Worm (Caenorhabditis elegans) whole organism, L3 larva: Measurements from ENCODE around the gene tre-5.

ENCODE experiments used
- ZK546.5 ChIP-seq: sonication (generic microtip); optimal IDR thresholded peaks from 2 replicates; lab custom pipeline; 2017; ENCODE audit warnings: missing biosample characterization, missing genetic modification characterization
- aly-2 ChIP-seq: fragments of 150-350 bp; optimal IDR thresholded peaks from 2 replicates; lab custom pipeline; 2014; ENCODE audit warnings: missing biosample characterization, missing genetic modification characterization
- ceh-16 ChIP-seq: sonication (generic microtip); optimal IDR thresholded peaks from 2 replicates; lab custom pipeline; 2017; ENCODE audit warnings: missing biosample characterization, missing genetic modification characterization
- ceh-9 ChIP-seq: sonication (generic microtip); optimal IDR thresholded peaks from 2 replicates; lab custom pipeline; 2018; ENCODE audit warnings: missing biosample characterization, missing genetic modification characterization
- lin-39 ChIP-seq: fragments of 150-350 bp; optimal IDR thresholded peaks from 2 replicates; lab custom pipeline; 2018; ENCODE audit warnings: missing biosample characterization, missing genetic modification reagents, missing genetic modification characterization
- lsy-12 ChIP-seq: sonication (generic microtip); optimal IDR thresholded peaks from 2 replicates; lab custom pipeline; 2016; ENCODE audit warnings: mild to moderate bottlenecking, missing genetic modification characterization, missing compliant biosample characterization
- nhr-237 ChIP-seq: fragments of 150-350 bp; optimal IDR thresholded peaks from 2 replicates; lab custom pipeline; 2014; ENCODE audit warnings: missing biosample characterization, missing genetic modification characterization
- nhr-67 ChIP-seq: fragments of 150-350 bp; optimal IDR thresholded peaks from 2 replicates; lab custom pipeline; 2014; ENCODE audit warnings: missing biosample characterization, missing genetic modification characterization
- nhr-77 ChIP-seq: fragments of 150-350 bp; optimal IDR thresholded peaks from 2 replicates; lab custom pipeline; 2014; ENCODE audit warnings: missing biosample characterization, missing genetic modification characterization
- snpc-4 ChIP-seq: fragments of 150-350 bp; optimal IDR thresholded peaks from 2 replicates; lab custom pipeline; 2014; ENCODE audit warnings: missing biosample characterization, missing genetic modification characterization
- unc-39 ChIP-seq: sonication (generic microtip); optimal IDR thresholded peaks from 4 replicates; lab custom pipeline; 2017; ENCODE audit warnings: missing biosample characterization, missing genetic modification characterization
- zag-1 ChIP-seq: fragments of 150-350 bp; optimal IDR thresholded peaks from 2 replicates; lab custom pipeline; 2014; ENCODE audit warnings: missing biosample characterization, missing genetic modification characterization
- ztf-4 ChIP-seq: fragments of 150-350 bp; optimal IDR thresholded peaks from 2 replicates; lab custom pipeline; 2014; ENCODE audit warnings: missing biosample characterization, missing genetic modification characterization

DNA sequence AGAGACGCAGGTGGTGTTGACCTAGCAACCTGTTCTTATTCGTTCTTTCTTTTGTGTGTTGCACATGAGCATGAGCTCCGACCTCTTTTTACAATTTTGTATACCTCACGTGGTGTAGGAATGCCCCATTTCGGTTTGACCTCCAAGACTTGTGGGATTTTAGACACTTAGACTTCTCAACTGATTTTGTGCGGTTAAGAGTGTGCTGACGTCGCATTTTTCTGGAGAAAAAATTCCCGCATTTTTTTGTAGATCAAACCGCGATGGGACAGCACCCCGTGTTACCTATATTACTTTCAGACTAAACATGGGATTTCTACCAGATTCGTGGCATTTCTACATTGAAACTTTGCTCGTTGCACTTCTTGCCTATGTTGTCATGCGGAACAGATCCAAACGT, 3.8 kb downstream of the tre-5 start, which contains the start of gene sptl-1:
- TF ChIP-seq snpc-4 (tag; lab: Kevin White, UChicago) (no peak), lin-39 (tag; lab: Kevin White, UChicago) (no peak), aly-2 (tag; lab: Kevin White, UChicago) (no peak), nhr-77 (tag; lab: Kevin White, UChicago) (no peak), unc-39 (tag; lab: Kevin White, UChicago) (no peak), ZK546.5 (tag; lab: Kevin White, UChicago) (no peak), nhr-67 (tag; lab: Kevin White, UChicago) (no peak), nhr-237 (tag; lab: Kevin White, UChicago) (no peak), ceh-16 (no peak), ceh-9 (tag; lab: Kevin White, UChicago) (no peak), zag-1 (tag; lab: Kevin White, UChicago) (no peak), ztf-4 (tag; lab: Kevin White, UChicago) (no peak), lsy-12 (no peak)
